Fruit fly (Drosophila melanogaster) whole organism, embryonic: Measurements from ENCODE around the gene sra.

Experiments
- Awh ChIP-seq: fragments of 200-800 bp; sonication (Bioruptor generic); IDR thresholded peaks from 2 replicates; pipeline ENCODE4, ENCODE4 v1.3.6; 2022; ENCODE audit warnings: missing biosample characterization, missing genetic modification characterization
- B-H2 ChIP-seq: fragments of 200-800 bp; sonication (Bioruptor generic); optimal IDR thresholded peaks from 2 replicates; lab custom pipeline; 2018; ENCODE audit warnings: missing biosample characterization, mild to moderate bottlenecking, missing genetic modification characterization
- BtbVII ChIP-seq: fragments of 200-800 bp; sonication (Bioruptor generic); optimal IDR thresholded peaks from 3 replicates; lab custom pipeline; 2017; ENCODE audit warnings: missing biosample characterization, mild to moderate bottlenecking, missing genetic modification characterization
- CG10147 ChIP-seq: fragments of 200-800 bp; sonication (Bioruptor generic); optimal IDR thresholded peaks from 2 replicates; lab custom pipeline; 2019; ENCODE audit warnings: missing biosample characterization, mild to moderate bottlenecking, missing genetic modification characterization, moderate library complexity
- CG10274 ChIP-seq: fragments of 200-800 bp; sonication (Bioruptor generic); optimal IDR thresholded peaks from 3 replicates; lab custom pipeline; 2017; ENCODE audit warnings: missing biosample characterization, mild to moderate bottlenecking, missing genetic modification characterization
- CG10979 ChIP-seq: fragments of 200-800 bp; sonication (Bioruptor generic); optimal IDR thresholded peaks from 2 replicates; lab custom pipeline; 2018; ENCODE audit warnings: missing biosample characterization, mild to moderate bottlenecking, missing genetic modification characterization, moderate library complexity
- CG11504 ChIP-seq: fragments of 200-800 bp; sonication (Bioruptor generic); optimal IDR thresholded peaks from 3 replicates; lab custom pipeline; 2019; ENCODE audit warnings: missing biosample characterization, mild to moderate bottlenecking, missing genetic modification characterization, moderate library complexity
- CG11696 ChIP-seq: fragments of 200-800 bp; sonication (Bioruptor generic); IDR thresholded peaks from 2 replicates; pipeline ENCODE4 v1.3.6; 2022; ENCODE audit warnings: missing biosample characterization, missing genetic modification characterization
- CG13775 ChIP-seq: fragments of 200-800 bp; sonication (Bioruptor generic); optimal IDR thresholded peaks from 3 replicates; lab custom pipeline; 2017; ENCODE audit warnings: missing biosample characterization, mild to moderate bottlenecking, missing genetic modification characterization
- CG3163 ChIP-seq: fragments of 200-800 bp; sonication (Bioruptor generic); optimal IDR thresholded peaks from 3 replicates; lab custom pipeline; 2016; ENCODE audit warnings: missing biosample characterization, missing genetic modification characterization
- CG32767 ChIP-seq: fragments of 200-800 bp; sonication (Bioruptor generic); IDR thresholded peaks from 2 replicates; pipeline ENCODE4 v1.3.6; 2022; ENCODE audit warnings: missing biosample characterization, missing genetic modification characterization
- CG3281 ChIP-seq: fragments of 200-800 bp; sonication (Bioruptor generic); optimal IDR thresholded peaks from 3 replicates; lab custom pipeline; 2017; ENCODE audit warnings: missing biosample characterization, mild to moderate bottlenecking, missing genetic modification characterization
- CG33557 ChIP-seq: fragments of 200-800 bp; sonication (Bioruptor generic); optimal IDR thresholded peaks from 2 replicates; lab custom pipeline; 2019; ENCODE audit warnings: missing biosample characterization, mild to moderate bottlenecking, missing genetic modification characterization, moderate library complexity
- CG3847 ChIP-seq: fragments of 200-800 bp; sonication (Bioruptor generic); IDR thresholded peaks from 2 replicates; pipeline ENCODE4 v1.3.6; 2022; ENCODE audit warnings: missing biosample characterization, missing genetic modification characterization
- CG4820 ChIP-seq: fragments of 200-800 bp; sonication (Bioruptor generic); optimal IDR thresholded peaks from 3 replicates; lab custom pipeline; 2016; ENCODE audit warnings: missing biosample characterization, missing genetic modification characterization
- CG6175 ChIP-seq: fragments of 200-800 bp; sonication (Bioruptor generic); IDR thresholded peaks from 3 replicates; pipeline ENCODE4 v1.3.6; 2022; ENCODE audit warnings: missing biosample characterization, missing genetic modification characterization
- CG6254 ChIP-seq: fragments of 200-800 bp; sonication (Bioruptor generic); optimal IDR thresholded peaks from 3 replicates; lab custom pipeline; 2017; ENCODE audit warnings: mild to moderate bottlenecking, missing biosample characterization, missing genetic modification reagents, missing genetic modification characterization
- CG8924 ChIP-seq: fragments of 200-800 bp; optimal IDR thresholded peaks from 3 replicates; lab custom pipeline; 2019; ENCODE audit warnings: missing biosample characterization, mild to moderate bottlenecking, missing genetic modification characterization, moderate library complexity
- CG9727 ChIP-seq: fragments of 200-800 bp; sonication (Bioruptor generic); optimal IDR thresholded peaks from 3 replicates; lab custom pipeline; 2017; ENCODE audit warnings: missing biosample characterization, mild to moderate bottlenecking, missing genetic modification characterization
- CG9932 ChIP-seq: fragments of 200-800 bp; sonication (Bioruptor generic); IDR thresholded peaks from 2 replicates; pipeline ENCODE4 v1.3.6; 2022; ENCODE audit warnings: missing biosample characterization, missing genetic modification characterization
- Elba2 ChIP-seq: fragments of 200-800 bp; sonication (Bioruptor generic); optimal IDR thresholded peaks from 3 replicates; lab custom pipeline; 2016; ENCODE audit warnings: missing biosample characterization, missing genetic modification characterization
- Fer2 ChIP-seq: fragments of 200-800 bp; sonication (Bioruptor generic); optimal IDR thresholded peaks from 2 replicates; lab custom pipeline; 2018; ENCODE audit warnings: missing biosample characterization, mild to moderate bottlenecking, missing genetic modification characterization, moderate library complexity
- Gug ChIP-seq: fragments of 200-800 bp; sonication (Bioruptor generic); IDR thresholded peaks from 4 replicates; pipeline ENCODE4 v1.3.6; 2022; ENCODE audit warnings: missing biosample characterization, missing genetic modification characterization
- HHEX ChIP-seq: fragments of 200-800 bp; sonication (Bioruptor generic); optimal IDR thresholded peaks from 3 replicates; lab custom pipeline; 2017; ENCODE audit warnings: missing biosample characterization, mild to moderate bottlenecking, missing genetic modification characterization, missing genetic modification reagents
- Hand ChIP-seq: fragments of 200-800 bp; sonication (Bioruptor generic); optimal IDR thresholded peaks from 2 replicates; lab custom pipeline; 2017; ENCODE audit warnings: mild to moderate bottlenecking, missing biosample characterization, missing genetic modification reagents, missing genetic modification characterization
- Lpt ChIP-seq: fragments of >200 bp; optimal IDR thresholded peaks from 2 replicates; lab custom pipeline; 2018; ENCODE audit warnings: missing biosample characterization, missing genetic modification characterization
- Max ChIP-seq: fragments of 200-800 bp; sonication (Bioruptor generic); optimal IDR thresholded peaks from 2 replicates; lab custom pipeline; 2016; ENCODE audit warnings: missing biosample characterization, mild to moderate bottlenecking, missing genetic modification characterization
- Meics ChIP-seq: fragments of 200-800 bp; sonication (Bioruptor generic); optimal IDR thresholded peaks from 2 replicates; lab custom pipeline; 2017; ENCODE audit warnings: missing biosample characterization, mild to moderate bottlenecking, missing genetic modification characterization
- Nf-YB ChIP-seq: fragments of 200-800 bp; sonication (Bioruptor generic); optimal IDR thresholded peaks from 3 replicates; lab custom pipeline; 2019; ENCODE audit warnings: missing biosample characterization, mild to moderate bottlenecking, missing genetic modification characterization, moderate library complexity
- Nf-YC ChIP-seq: fragments of 200-800 bp; optimal IDR thresholded peaks from 3 replicates; lab custom pipeline; 2019; ENCODE audit warnings: missing biosample characterization, mild to moderate bottlenecking, missing genetic modification characterization, moderate library complexity
- Pdp1 ChIP-seq, 2 experiments: fragments of 200-800 bp; sonication (Bioruptor generic); optimal IDR thresholded peaks; 3 replicates each; lab custom pipeline; 2016; ENCODE audit warnings: missing biosample characterization in 2 of 2, missing genetic modification characterization in 2 of 2, mild to moderate bottlenecking in 1 of 2, moderate library complexity in 1 of 2
- ac ChIP-seq: fragments of 200-800 bp; sonication (Bioruptor generic); optimal IDR thresholded peaks from 3 replicates; lab custom pipeline; 2017; ENCODE audit warnings: missing biosample characterization, mild to moderate bottlenecking, missing genetic modification characterization
- bbx ChIP-seq: fragments of 200-800 bp; sonication (Bioruptor generic); IDR thresholded peaks from 2 replicates; pipeline ENCODE4 v1.3.6; 2022; ENCODE audit warnings: missing biosample characterization, missing genetic modification characterization; ENCODE audit not compliant: partially characterized antibody
- dysf ChIP-seq: fragments of 200-800 bp; sonication (Bioruptor generic); IDR thresholded peaks from 3 replicates; pipeline ENCODE4 v1.3.6; 2022; ENCODE audit warnings: missing biosample characterization, missing genetic modification characterization
- fd3F ChIP-seq: fragments of 200-800 bp; sonication (Bioruptor generic); optimal IDR thresholded peaks from 2 replicates; lab custom pipeline; 2018; ENCODE audit warnings: missing biosample characterization, mild to moderate bottlenecking, missing genetic modification characterization, moderate library complexity
- fd96Cb ChIP-seq: fragments of 200-800 bp; sonication (Bioruptor generic); optimal IDR thresholded peaks from 2 replicates; lab custom pipeline; 2018; ENCODE audit warnings: missing biosample characterization, mild to moderate bottlenecking, missing genetic modification characterization, moderate library complexity
- insv ChIP-seq, 2 experiments: fragments of 200-800 bp; sonication (Bioruptor generic); optimal IDR thresholded peaks; 3 replicates each; lab custom pipeline; 2016 to 2018; ENCODE audit warnings: missing biosample characterization in 2 of 2, missing genetic modification characterization in 2 of 2
- lmd ChIP-seq: fragments of 200-800 bp; sonication (Bioruptor generic); IDR thresholded peaks from 2 replicates; pipeline ENCODE4 v1.3.6; 2022; ENCODE audit warnings: missing biosample characterization, missing genetic modification characterization
- maf-S ChIP-seq: fragments of 200-800 bp; sonication (Bioruptor generic); optimal IDR thresholded peaks from 2 replicates; lab custom pipeline; 2016; ENCODE audit warnings: missing biosample characterization, missing genetic modification characterization
- nerfin-2 ChIP-seq: fragments of 200-800 bp; sonication (Bioruptor generic); IDR thresholded peaks from 2 replicates; pipeline ENCODE4 v1.3.6; 2022; ENCODE audit warnings: missing biosample characterization, missing genetic modification characterization; ENCODE audit not compliant: partially characterized antibody
- org-1 ChIP-seq: fragments of 200-800 bp; sonication (Bioruptor generic); optimal IDR thresholded peaks from 2 replicates; lab custom pipeline; 2017; ENCODE audit warnings: missing biosample characterization, missing genetic modification characterization
- pb ChIP-seq: fragments of 200-800 bp; sonication (Bioruptor generic); optimal IDR thresholded peaks from 3 replicates; lab custom pipeline; 2016; ENCODE audit warnings: missing biosample characterization, missing genetic modification characterization
- pfk ChIP-seq: fragments of 200-800 bp; sonication (Bioruptor generic); optimal IDR thresholded peaks from 2 replicates; lab custom pipeline; 2018; ENCODE audit warnings: missing biosample characterization, mild to moderate bottlenecking, missing genetic modification characterization, moderate library complexity
- phol ChIP-seq: fragments of 200-800 bp; sonication (Bioruptor generic); optimal IDR thresholded peaks from 3 replicates; lab custom pipeline; 2018; ENCODE audit warnings: missing biosample characterization, mild to moderate bottlenecking, missing genetic modification characterization, moderate library complexity
- scrt ChIP-seq: fragments of 200-800 bp; sonication (Bioruptor generic); optimal IDR thresholded peaks from 2 replicates; lab custom pipeline; 2018; ENCODE audit warnings: missing biosample characterization, mild to moderate bottlenecking, missing genetic modification characterization, moderate library complexity
- sens ChIP-seq: fragments of 200-800 bp; sonication (Bioruptor generic); peaks from one replicate; lab custom pipeline; 2016; ENCODE audit warnings: missing biosample characterization, missing genetic modification characterization
- sisA ChIP-seq: fragments of 200-800 bp; sonication (Bioruptor generic); IDR thresholded peaks from 2 replicates; pipeline ENCODE4 v1.3.6; 2022; ENCODE audit warnings: missing biosample characterization, missing genetic modification characterization
- stwl ChIP-seq: fragments of 200-800 bp; sonication (Bioruptor generic); optimal IDR thresholded peaks from 3 replicates; lab custom pipeline; 2018; ENCODE audit warnings: missing biosample characterization, mild to moderate bottlenecking, missing genetic modification characterization, moderate library complexity

The sra gene

DNA sequence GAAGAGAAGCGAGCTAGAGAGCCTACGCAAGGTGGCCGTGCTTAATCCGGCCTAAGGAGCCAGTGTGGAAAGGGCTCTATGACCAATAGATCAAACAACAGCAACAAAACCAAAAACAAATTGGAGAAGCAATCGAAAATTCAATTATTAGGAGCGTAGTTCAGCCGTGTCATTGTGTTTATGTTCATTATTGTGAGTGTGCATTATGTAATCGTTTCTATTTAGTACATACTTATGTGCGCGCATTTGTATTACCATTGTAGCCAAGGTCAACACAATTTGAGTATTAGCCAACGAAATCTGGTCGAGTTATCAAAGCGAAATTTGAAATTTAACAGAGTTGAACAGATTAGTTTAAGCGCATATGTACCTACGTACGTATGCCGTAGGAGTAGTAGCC is 38.1 kb upstream of the sra start:
- TF ChIP-seq sisA (GFP tag; lab: Robert Waterston, UW) (no peak), B-H2 (no peak), Lpt (GFP tag; lab: Kevin White, UChicago) (no peak), Pdp1 (GFP tag; optimal IDR thresholded peaks at IDR 0.05; lab: Kevin White, UChicago) (peak in 1 of 2 experiments; percentile 90), Max (no peak), pb (GFP tag; lab: Kevin White, UChicago) (no peak), CG3163 (GFP tag; lab: Kevin White, UChicago) (no peak)

dm6 chr3R:16151239-16151860 is 35.4 kb upstream of the sra start, which contains the start of gene Fer2:
Fer2 (minus strand) TSS chr3R:16151312.
- TF ChIP-seq CG6254 (GFP tag; lab: Kevin White, UChicago): peak; percentile 44
- peak; percentile 74 for TF ChIP-seq sens (GFP tag; lab: Kevin White, UChicago)
- TF ChIP-seq Gug: 0 out of 4 replicates have a peak, but pooled peaks have one; percentile 2
- TF ChIP-seq dysf (GFP tag; lab: Robert Waterston, UW): peak; percentile 58; the same call in 2 of the 3 replicates
- peak; percentile 91 for TF ChIP-seq Nf-YB
- TF ChIP-seq bbx (GFP tag; lab: Robert Waterston, UW): no peak
- no peak for TF ChIP-seq Awh
- TF ChIP-seq HHEX (GFP tag; lab: Kevin White, UChicago): peak; percentile 20
- TF ChIP-seq Nf-YC (tag; lab: Kevin White, UChicago): peak; percentile 92
- peak; percentile 61 for TF ChIP-seq Meics (GFP tag; lab: Kevin White, UChicago)
- TF ChIP-seq pfk (GFP tag; lab: Kevin White, UChicago): no peak
- TF ChIP-seq CG3281 (GFP tag; lab: Kevin White, UChicago): peak; percentile 21
- peak; percentile 61 for TF ChIP-seq Elba2 (GFP tag; lab: Kevin White, UChicago)
- no peak for TF ChIP-seq CG13775 (GFP tag; lab: Kevin White, UChicago)
- TF ChIP-seq CG6175 (GFP tag; lab: Robert Waterston, UW): no peak
- TF ChIP-seq CG10274 (GFP tag; lab: Kevin White, UChicago): peak; percentile 91
- no peak for TF ChIP-seq CG33557 (GFP tag; lab: Kevin White, UChicago)
- TF ChIP-seq CG9932 (GFP tag; lab: Robert Waterston, UW): no peak
- TF ChIP-seq phol (tag; lab: Kevin White, UChicago): peak; percentile 28
- TF ChIP-seq CG32767 (GFP tag; lab: Robert Waterston, UW): no peak
- TF ChIP-seq CG10147: peak; percentile 39
- TF ChIP-seq stwl (tag; lab: Kevin White, UChicago): no peak
- TF ChIP-seq CG10979 (tag; lab: Kevin White, UChicago): peak; percentile 41
- TF ChIP-seq lmd (GFP tag; lab: Robert Waterston, UW): peak; percentile 44
- peak in 1 of 2 experiments; percentile 82 for TF ChIP-seq insv (GFP tag; optimal IDR thresholded peaks at IDR 0.05; lab: Kevin White, UChicago)
- peak; percentile 67 for TF ChIP-seq CG11504 (tag; lab: Kevin White, UChicago)
- peak; percentile 12 for TF ChIP-seq BtbVII (GFP tag; lab: Kevin White, UChicago)
- peak; percentile 17 for TF ChIP-seq CG4820
- TF ChIP-seq nerfin-2 (GFP tag; lab: Robert Waterston, UW): no peak
- TF ChIP-seq fd96Cb (tag; lab: Kevin White, UChicago): peak; percentile 35
- no peak for TF ChIP-seq org-1 (GFP tag; lab: Kevin White, UChicago)
- TF ChIP-seq CG8924 (tag; lab: Kevin White, UChicago): peak; percentile 14
- TF ChIP-seq Fer2 (tag; lab: Kevin White, UChicago): peak; percentile 38
- no peak for TF ChIP-seq CG3847 (GFP tag; lab: Robert Waterston, UW)
- no peak for TF ChIP-seq ac (GFP tag; lab: Kevin White, UChicago)
- no peak for TF ChIP-seq maf-S (GFP tag; lab: Kevin White, UChicago)
- peak; percentile 19 for TF ChIP-seq CG9727 (GFP tag; lab: Kevin White, UChicago)
- peak; percentile 8 for TF ChIP-seq scrt (GFP tag; lab: Kevin White, UChicago)
- no peak for TF ChIP-seq fd3F (GFP tag; lab: Kevin White, UChicago)
- no peak for TF ChIP-seq CG11696 (GFP tag; lab: Robert Waterston, UW)
- TF ChIP-seq Hand (GFP tag; lab: Kevin White, UChicago): no peak
